Fruit fly (Drosophila melanogaster): ENCODE results near the gene ATPsynB.

DNA sequence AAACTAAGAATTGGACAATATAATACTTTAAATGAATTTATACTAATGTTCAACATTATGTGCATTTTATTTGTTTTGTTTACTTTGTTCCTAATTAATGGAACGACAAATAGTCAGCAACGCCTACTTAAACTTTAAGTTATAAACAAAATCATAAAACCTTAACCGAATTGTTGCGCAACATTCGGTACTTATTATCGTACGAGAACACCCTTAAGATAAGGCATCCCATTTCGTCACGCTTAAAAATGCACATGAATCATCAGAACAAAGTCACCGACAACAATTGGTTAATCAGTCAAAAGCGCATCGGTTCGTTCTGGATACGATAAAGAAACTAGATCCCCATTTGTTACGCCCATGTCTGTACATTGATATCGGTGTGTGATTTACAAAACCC lies 36.6 kb downstream of the ATPsynB start:
- TF ChIP-seq pan (optimal IDR thresholded peaks at IDR 0.05) (no peak), CG32264 (GFP tag; optimal IDR thresholded peaks at IDR 0.05) (no peak), sv (GFP tag; optimal IDR thresholded peaks at IDR 0.05) (no peak), HLH106 (tag; optimal IDR thresholded peaks at IDR 0.05) (no peak), Dif (GFP tag; optimal IDR thresholded peaks at IDR 0.05; ENCODE audit: partially characterized antibody) (no peak), CG9705 (GFP tag; optimal IDR thresholded peaks at IDR 0.05) (no peak)

All from whole organism, wandering third instar larva.